Worm (Caenorhabditis elegans) whole organism, L3 larva: Measurements from ENCODE around the gene sax-7.

Experiments
- mdl-1 ChIP-seq: fragments of 150-350 bp; optimal IDR thresholded peaks from 2 replicates; lab custom pipeline; 2014; ENCODE audit warnings: missing biosample characterization, missing genetic modification characterization
- tbx-2 ChIP-seq: sonication (generic microtip); optimal IDR thresholded peaks from 2 replicates; lab custom pipeline; 2016; ENCODE audit warnings: mild to moderate bottlenecking, missing genetic modification characterization, missing compliant biosample characterization

DNA sequence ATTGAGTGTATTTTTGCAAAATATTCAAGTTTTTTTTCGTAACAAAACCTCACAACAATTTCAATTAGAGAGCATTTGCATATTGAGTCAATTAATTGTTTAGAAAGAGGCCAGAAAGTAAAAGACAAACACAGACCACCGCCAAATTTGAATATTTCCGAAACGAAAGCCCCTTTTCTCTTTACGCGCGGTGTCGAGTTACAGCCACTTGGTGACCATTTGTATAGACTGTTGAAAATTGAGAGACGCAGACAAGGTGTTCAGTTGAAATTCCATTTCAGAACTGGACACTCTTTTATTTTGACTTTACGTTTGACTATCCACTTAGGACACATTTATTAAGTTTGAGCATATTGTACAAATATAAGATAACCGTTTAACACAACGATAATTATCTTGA lies 14.4 kb upstream of the sax-7 start:
- TF ChIP-seq tbx-2 (no peak), mdl-1 (no peak)
